Fruit fly (Drosophila melanogaster): ENCODE results near the gene CG13299.
A peak's percentile ranks its signal among the peaks of the same experiment; 100 is the strongest.

The CG13299 gene

DNA sequence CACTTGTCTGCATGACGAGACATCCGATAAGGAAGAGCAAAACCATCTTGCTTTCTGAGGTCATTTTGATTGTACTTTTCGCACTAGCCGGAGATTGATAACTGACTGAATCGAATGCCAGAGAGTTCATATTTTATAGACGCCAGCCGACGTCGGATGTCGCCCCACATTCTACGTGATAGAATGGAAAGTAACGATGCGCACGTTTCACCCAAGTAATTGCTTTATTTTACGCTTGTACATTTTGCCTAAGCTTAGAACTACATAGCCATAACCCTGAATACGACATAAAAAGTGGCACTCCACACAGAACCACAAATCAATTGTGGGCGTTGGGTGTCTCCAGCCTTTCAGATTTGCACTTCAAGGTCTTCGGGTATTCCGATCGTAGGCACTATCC, at the start of gene CG13299:
Gene CG13299 (minus strand): TSS at position 101 of the 400 bp plus-strand sequence.
- TF ChIP-seq CG11617 (GFP tag; optimal IDR thresholded peaks at IDR 0.05) (no peak), CG7045 (GFP tag; optimal IDR thresholded peaks at IDR 0.05) (no peak), bab1 (GFP tag; optimal IDR thresholded peaks at IDR 0.05) (no peak), cic (GFP tag; optimal IDR thresholded peaks at IDR 0.05) (no peak), toe (GFP tag; optimal IDR thresholded peaks at IDR 0.05) (no peak), pad (GFP tag; optimal IDR thresholded peaks at IDR 0.05) (no peak), cnc (optimal IDR thresholded peaks at IDR 0.05) (no peak), Clk (GFP tag; optimal IDR thresholded peaks at IDR 0.05) (no peak), Mnt (GFP tag; optimal IDR thresholded peaks at IDR 0.05) (no peak), kay (GFP tag; ENCODE audit: borderline replicate concordance) (no peak)

DNA sequence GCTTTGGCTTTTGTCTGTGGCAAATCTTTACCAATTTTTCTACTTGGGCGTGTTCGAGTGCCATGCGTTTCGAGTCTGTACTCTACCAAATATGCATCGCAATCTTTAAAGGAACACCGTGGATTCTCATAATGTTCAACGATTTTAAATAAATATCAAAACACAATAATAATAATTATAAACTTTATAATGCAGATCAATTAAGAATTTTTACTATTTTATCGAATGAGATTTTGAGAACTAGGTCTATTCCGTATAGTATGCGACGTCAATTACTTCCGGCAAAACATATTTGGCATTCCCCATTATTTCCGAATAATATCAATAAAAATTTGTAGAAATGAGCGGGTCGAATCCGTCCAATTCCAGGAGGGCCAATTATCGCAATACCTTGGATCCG, 43.3 kb upstream of the CG13299 start, which contains the start of gene CG43168:
Gene CG43168 (plus strand): TSS at position 301 of the 400 bp plus-strand sequence.
- TF ChIP-seq kay (GFP tag; ENCODE audit: borderline replicate concordance) (no peak), CG11617 (GFP tag; optimal IDR thresholded peaks at IDR 0.05) (no peak), pad (GFP tag; optimal IDR thresholded peaks at IDR 0.05) (no peak), CG5204 (GFP tag; optimal IDR thresholded peaks at IDR 0.05) (no peak), CG7101 (tag; optimal IDR thresholded peaks at IDR 0.05) (no peak), Crg-1 (GFP tag; optimal IDR thresholded peaks at IDR 0.05) (no peak), cnc (optimal IDR thresholded peaks at IDR 0.05) (no peak), CG12768 (GFP tag; optimal IDR thresholded peaks at IDR 0.05) (no peak), bab1 (GFP tag; optimal IDR thresholded peaks at IDR 0.05) (no peak), CG7045 (GFP tag; optimal IDR thresholded peaks at IDR 0.05) (no peak), toe (GFP tag; optimal IDR thresholded peaks at IDR 0.05) (no peak)

DNA sequence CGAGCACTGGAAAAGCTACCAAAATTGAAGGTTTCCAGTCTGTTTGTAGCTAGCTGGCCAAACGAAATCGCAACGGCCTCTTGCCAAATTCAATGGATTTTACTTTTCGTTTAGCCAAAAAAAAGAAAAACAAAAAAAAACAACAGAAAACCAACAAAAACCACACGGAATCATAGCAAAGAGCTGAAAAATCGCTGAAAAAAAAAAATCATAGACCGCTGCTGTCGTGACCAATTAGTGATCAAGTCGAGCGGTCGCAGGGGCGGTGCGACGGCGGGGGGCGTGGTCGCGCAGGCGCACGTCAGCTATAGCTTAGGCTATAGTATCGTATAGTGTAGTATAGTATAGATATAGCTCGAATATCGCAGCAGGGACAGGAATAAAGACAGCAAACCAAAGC, 42.8 kb upstream of the CG13299 start:
- TF ChIP-seq CG1620 (GFP tag; optimal IDR thresholded peaks at IDR 0.05) (no peak), cnc (optimal IDR thresholded peaks at IDR 0.05) (no peak), cic (GFP tag; optimal IDR thresholded peaks at IDR 0.05) (no peak), ovo (GFP tag; optimal IDR thresholded peaks at IDR 0.05) (no peak), CG11617 (GFP tag; optimal IDR thresholded peaks at IDR 0.05) (no peak), CG7101 (tag; optimal IDR thresholded peaks at IDR 0.05) (no peak), Mnt (GFP tag; optimal IDR thresholded peaks at IDR 0.05) (no peak), CG12768 (GFP tag; optimal IDR thresholded peaks at IDR 0.05) (no peak), Clk (GFP tag; optimal IDR thresholded peaks at IDR 0.05) (no peak), Hr96 (GFP tag; optimal IDR thresholded peaks at IDR 0.05) (no peak), CG5204 (GFP tag; optimal IDR thresholded peaks at IDR 0.05) (no peak), toe (GFP tag; optimal IDR thresholded peaks at IDR 0.05) (no peak), CG14711 (tag; optimal IDR thresholded peaks at IDR 0.05) (no peak), CG33017 (tag; optimal IDR thresholded peaks at IDR 0.05) (no peak)

DNA sequence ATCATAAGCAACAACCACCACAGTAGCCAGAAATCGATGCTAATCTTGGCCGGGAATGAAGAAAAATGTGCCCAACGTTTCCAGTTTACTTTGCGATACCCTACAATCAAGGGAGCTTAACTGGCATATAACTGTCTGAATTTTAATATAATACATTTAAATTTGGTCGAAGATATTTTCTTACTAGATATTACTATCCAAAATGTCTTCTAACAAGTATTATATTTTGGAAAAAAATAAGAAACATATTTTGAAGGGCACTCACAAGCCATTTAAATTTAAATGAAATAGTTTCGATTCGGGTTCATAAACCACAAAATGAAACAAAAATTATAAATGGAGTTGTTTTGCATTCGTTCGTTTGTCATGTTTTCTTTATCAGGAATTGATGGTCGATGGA, 38.1 kb upstream of the CG13299 start:
- TF ChIP-seq Clk (GFP tag; optimal IDR thresholded peaks at IDR 0.05) (no peak), kay (GFP tag; ENCODE audit: borderline replicate concordance) (peak; percentile 49), tj (GFP tag; optimal IDR thresholded peaks at IDR 0.05) (no peak)

DNA sequence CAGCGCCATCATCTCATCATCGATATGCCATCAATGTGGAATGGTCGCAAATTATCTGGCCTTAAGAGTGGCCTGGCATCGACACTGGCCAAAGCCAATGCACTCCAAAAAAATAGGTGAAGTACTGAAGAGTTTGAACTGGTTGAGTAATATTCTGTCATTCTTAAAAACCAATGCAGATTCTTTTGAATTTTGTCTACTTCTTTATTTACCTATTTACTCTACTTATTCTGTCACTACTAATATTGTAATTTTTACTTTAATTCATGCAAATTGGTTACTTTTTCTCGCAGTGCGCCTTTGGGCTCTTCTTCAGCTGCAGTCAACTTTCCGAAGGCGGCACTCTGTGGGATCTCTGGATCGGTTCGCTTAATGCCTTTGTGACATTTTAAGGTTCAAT, 36.8 kb upstream of the CG13299 start:
- TF ChIP-seq CG33017 (tag; optimal IDR thresholded peaks at IDR 0.05): no peak
- TF ChIP-seq Clk (GFP tag; optimal IDR thresholded peaks at IDR 0.05): no peak
- no peak for TF ChIP-seq Crg-1 (GFP tag; optimal IDR thresholded peaks at IDR 0.05)
- TF ChIP-seq Hr96 (GFP tag; optimal IDR thresholded peaks at IDR 0.05): no peak
- no peak for TF ChIP-seq cnc (optimal IDR thresholded peaks at IDR 0.05)
- no peak for TF ChIP-seq CG7101 (tag; optimal IDR thresholded peaks at IDR 0.05)
- TF ChIP-seq kay (GFP tag; ENCODE audit: borderline replicate concordance): no peak
- TF ChIP-seq bab1 (GFP tag; optimal IDR thresholded peaks at IDR 0.05): no peak
- TF ChIP-seq ovo (GFP tag; optimal IDR thresholded peaks at IDR 0.05): no peak
- TF ChIP-seq CG7045 (GFP tag; optimal IDR thresholded peaks at IDR 0.05): no peak
- no peak for TF ChIP-seq CG1620 (GFP tag; optimal IDR thresholded peaks at IDR 0.05)
- no peak for TF ChIP-seq tj (GFP tag; optimal IDR thresholded peaks at IDR 0.05)
- TF ChIP-seq Mnt (GFP tag; optimal IDR thresholded peaks at IDR 0.05): no peak

DNA sequence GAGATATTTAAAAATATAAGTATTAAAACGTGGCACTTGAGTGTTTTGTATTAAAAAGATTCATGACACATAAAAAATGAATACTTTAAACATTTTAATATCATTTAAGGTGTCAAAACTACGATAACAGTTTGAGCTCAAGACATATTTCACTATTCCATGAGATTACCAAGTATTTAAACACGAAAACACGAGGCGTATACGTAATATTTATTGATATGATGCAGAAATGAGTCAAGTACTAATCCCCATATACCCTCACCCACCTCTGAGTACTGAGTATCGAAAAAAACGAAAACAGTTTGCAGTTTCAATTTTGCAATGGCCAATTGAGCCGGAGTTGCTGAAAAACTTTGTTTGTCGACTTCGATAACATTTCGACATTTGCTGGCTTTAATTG, 35.9 kb upstream of the CG13299 start:
- TF ChIP-seq ovo (GFP tag; optimal IDR thresholded peaks at IDR 0.05): no peak

DNA sequence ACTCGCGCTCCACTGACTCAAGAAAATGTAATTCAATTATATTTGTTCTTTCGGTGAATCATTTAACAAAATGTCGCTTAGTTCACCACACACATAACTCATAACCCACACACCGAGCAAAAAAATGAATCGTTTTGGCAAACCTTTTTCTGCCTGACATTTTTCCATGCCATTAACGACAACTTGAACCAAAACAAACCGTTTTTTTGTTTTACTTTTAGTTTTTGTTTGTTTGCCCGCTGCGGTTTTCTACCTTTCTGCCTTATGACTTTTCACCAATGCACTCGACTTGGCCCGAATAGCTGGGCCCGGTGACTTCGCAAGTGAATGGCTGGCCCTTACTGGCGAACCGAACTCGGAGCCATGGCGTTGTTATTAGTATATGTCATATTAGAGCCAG, 35.3 kb upstream of the CG13299 start:
- TF ChIP-seq tj (GFP tag; optimal IDR thresholded peaks at IDR 0.05) (no peak), CG12768 (GFP tag; optimal IDR thresholded peaks at IDR 0.05) (no peak), Clk (GFP tag; optimal IDR thresholded peaks at IDR 0.05) (no peak), CG14711 (tag; optimal IDR thresholded peaks at IDR 0.05) (no peak), toe (GFP tag; optimal IDR thresholded peaks at IDR 0.05) (no peak), CG7101 (tag; optimal IDR thresholded peaks at IDR 0.05) (no peak), cnc (optimal IDR thresholded peaks at IDR 0.05) (no peak), ovo (GFP tag; optimal IDR thresholded peaks at IDR 0.05) (no peak), Mnt (GFP tag; optimal IDR thresholded peaks at IDR 0.05) (no peak), CG5204 (GFP tag; optimal IDR thresholded peaks at IDR 0.05) (no peak)

DNA sequence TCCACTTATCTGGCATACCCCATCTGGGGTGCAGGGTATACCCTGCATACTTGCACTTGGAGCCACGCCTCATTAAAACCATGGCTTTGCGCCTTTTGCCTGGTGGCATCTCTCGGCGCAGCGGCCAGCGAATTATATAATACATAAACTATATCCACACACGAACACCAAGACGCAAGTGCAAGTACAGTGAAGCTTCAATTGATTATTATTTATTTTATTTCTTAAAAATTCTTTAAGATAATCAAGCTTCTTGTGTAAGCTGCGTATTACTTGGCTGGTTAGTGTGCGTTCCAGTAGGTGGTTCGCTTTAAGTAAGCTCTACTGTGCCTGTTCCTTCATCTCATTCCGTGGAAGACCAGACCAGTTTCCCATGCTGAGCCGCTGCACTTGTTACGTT, 34.2 kb upstream of the CG13299 start:
- TF ChIP-seq Crg-1 (GFP tag; optimal IDR thresholded peaks at IDR 0.05): no peak
- no peak for TF ChIP-seq Clk (GFP tag; optimal IDR thresholded peaks at IDR 0.05)
- no peak for TF ChIP-seq CG33017 (tag; optimal IDR thresholded peaks at IDR 0.05)
- TF ChIP-seq toe (GFP tag; optimal IDR thresholded peaks at IDR 0.05): no peak
- TF ChIP-seq CG1620 (GFP tag; optimal IDR thresholded peaks at IDR 0.05): no peak
- no peak for TF ChIP-seq Hr96 (GFP tag; optimal IDR thresholded peaks at IDR 0.05)
- TF ChIP-seq Mnt (GFP tag; optimal IDR thresholded peaks at IDR 0.05): no peak
- TF ChIP-seq ovo (GFP tag; optimal IDR thresholded peaks at IDR 0.05): no peak
- no peak for TF ChIP-seq kay (GFP tag; ENCODE audit: borderline replicate concordance)
